Fruit fly (Drosophila melanogaster) whole organism, embryonic: ENCODE measurements around the gene CG13390.

Source experiments
- B-H2 ChIP-seq: fragments of 200-800 bp; sonication (Bioruptor generic); optimal IDR thresholded peaks from 2 replicates; lab custom pipeline; 2018; ENCODE audit warnings: missing biosample characterization, mild to moderate bottlenecking, missing genetic modification characterization
- CG10462 ChIP-seq: fragments of 200-800 bp; sonication (Bioruptor generic); optimal IDR thresholded peaks from 2 replicates; lab custom pipeline; 2016; ENCODE audit warnings: missing biosample characterization, missing genetic modification characterization
- CG11560 ChIP-seq: fragments of 200-800 bp; sonication (Bioruptor generic); IDR thresholded peaks from 3 replicates; pipeline ENCODE4 v1.3.6; 2022; ENCODE audit warnings: missing biosample characterization, missing genetic modification characterization
- CG12659 ChIP-seq: fragments of 200-800 bp; sonication (Bioruptor generic); optimal IDR thresholded peaks from 3 replicates; lab custom pipeline; 2017; ENCODE audit warnings: mild to moderate bottlenecking, missing biosample characterization, missing genetic modification reagents, missing genetic modification characterization
- CG14710 ChIP-seq: fragments of 200-800 bp; sonication (Bioruptor generic); optimal IDR thresholded peaks from 3 replicates; lab custom pipeline; 2019; ENCODE audit warnings: missing biosample characterization, mild to moderate bottlenecking, missing genetic modification characterization, moderate library complexity
- CG14860 ChIP-seq: fragments of 200-800 bp; sonication (Bioruptor generic); IDR thresholded peaks from 3 replicates; pipeline ENCODE4 v1.3.6; 2022; ENCODE audit warnings: missing biosample characterization, missing genetic modification characterization; ENCODE audit not compliant: partially characterized antibody
- CG17359 ChIP-seq: fragments of 200-800 bp; sonication (Bioruptor generic); optimal IDR thresholded peaks from 3 replicates; lab custom pipeline; 2018; ENCODE audit warnings: missing biosample characterization, mild to moderate bottlenecking, missing genetic modification characterization, moderate library complexity
- CG17568 ChIP-seq: fragments of 200-800 bp; sonication (Bioruptor generic); optimal IDR thresholded peaks from 2 replicates; lab custom pipeline; 2018; ENCODE audit warnings: missing biosample characterization, mild to moderate bottlenecking, missing genetic modification characterization, moderate library complexity
- CG1792 ChIP-seq: fragments of 200-800 bp; sonication (Bioruptor generic); optimal IDR thresholded peaks from 2 replicates; lab custom pipeline; 2016; ENCODE audit warnings: missing biosample characterization, missing genetic modification characterization
- CG18262 ChIP-seq: fragments of 200-800 bp; optimal IDR thresholded peaks from 3 replicates; lab custom pipeline; 2019; ENCODE audit warnings: missing biosample characterization, mild to moderate bottlenecking, missing genetic modification characterization, moderate library complexity
- CG18476 ChIP-seq: fragments of 200-800 bp; sonication (Bioruptor generic); optimal IDR thresholded peaks from 2 replicates; lab custom pipeline; 2016; ENCODE audit warnings: missing biosample characterization, mild to moderate bottlenecking, missing genetic modification characterization
- CG18764 ChIP-seq: fragments of 200-800 bp; sonication (Bioruptor generic); optimal IDR thresholded peaks from 3 replicates; lab custom pipeline; 2016; ENCODE audit warnings: missing biosample characterization, missing genetic modification characterization
- CG32767 ChIP-seq: fragments of 200-800 bp; sonication (Bioruptor generic); IDR thresholded peaks from 2 replicates; pipeline ENCODE4 v1.3.6; 2022; ENCODE audit warnings: missing biosample characterization, missing genetic modification characterization
- CG34422 ChIP-seq: fragments of 200-800 bp; sonication (Bioruptor generic); IDR thresholded peaks from 3 replicates; pipeline ENCODE4 v1.3.6; 2022; ENCODE audit warnings: missing biosample characterization, missing genetic modification characterization
- CG3995 ChIP-seq: fragments of 200-800 bp; sonication (Bioruptor generic); optimal IDR thresholded peaks from 3 replicates; lab custom pipeline; 2016; ENCODE audit warnings: missing biosample characterization, missing genetic modification characterization
- CG4328 ChIP-seq: fragments of 200-800 bp; sonication (Bioruptor generic); optimal IDR thresholded peaks from 3 replicates; lab custom pipeline; 2017; ENCODE audit warnings: missing biosample characterization, missing genetic modification reagents, missing genetic modification characterization
- CG6854 ChIP-seq: fragments of 200-800 bp; sonication (Bioruptor generic); optimal IDR thresholded peaks from 3 replicates; lab custom pipeline; 2017; ENCODE audit warnings: missing biosample characterization, mild to moderate bottlenecking, missing genetic modification characterization
- CG7963 ChIP-seq: fragments of 200-800 bp; sonication (Bioruptor generic); IDR thresholded peaks from 3 replicates; pipeline ENCODE4 v1.3.6; 2022; ENCODE audit warnings: missing biosample characterization, missing genetic modification characterization; ENCODE audit not compliant: partially characterized antibody
- CG9437 ChIP-seq: fragments of 200-800 bp; sonication (Bioruptor generic); optimal IDR thresholded peaks from 2 replicates; lab custom pipeline; 2018; ENCODE audit warnings: missing biosample characterization, mild to moderate bottlenecking, missing genetic modification characterization
- CG9817 ChIP-seq: fragments of 200-800 bp; sonication (Bioruptor generic); optimal IDR thresholded peaks from 2 replicates; lab custom pipeline; 2018; ENCODE audit warnings: missing biosample characterization, mild to moderate bottlenecking, missing genetic modification characterization, moderate library complexity
- CTCF ChIP-seq: fragments of 200-800 bp; sonication (Bioruptor generic); optimal IDR thresholded peaks from 2 replicates; lab custom pipeline; 2017; ENCODE audit warnings: missing biosample characterization, mild to moderate bottlenecking, missing genetic modification characterization, moderate library complexity
- D19B ChIP-seq: fragments of 200-800 bp; sonication (Bioruptor generic); optimal IDR thresholded peaks from 2 replicates; lab custom pipeline; 2017; ENCODE audit warnings: missing biosample characterization, mild to moderate bottlenecking, missing genetic modification characterization
- Dbx ChIP-seq: fragments of 200-800 bp; sonication (Bioruptor generic); IDR thresholded peaks from 3 replicates; pipeline ENCODE4 v1.3.6; 2022; ENCODE audit warnings: missing biosample characterization, missing genetic modification characterization
- Dek ChIP-seq: fragments of 200-800 bp; sonication (Bioruptor generic); optimal IDR thresholded peaks from 3 replicates; lab custom pipeline; 2019; ENCODE audit warnings: missing biosample characterization, mild to moderate bottlenecking, missing genetic modification characterization, moderate library complexity
- Elba2 ChIP-seq: fragments of 200-800 bp; sonication (Bioruptor generic); optimal IDR thresholded peaks from 3 replicates; lab custom pipeline; 2016; ENCODE audit warnings: missing biosample characterization, missing genetic modification characterization
- Ets97D ChIP-seq: fragments of 200-800 bp; sonication (Bioruptor generic); optimal IDR thresholded peaks from 3 replicates; lab custom pipeline; 2016; ENCODE audit warnings: missing biosample characterization, missing genetic modification characterization
- Hmr ChIP-seq: fragments of 200-800 bp; sonication (Bioruptor generic); optimal IDR thresholded peaks from 3 replicates; lab custom pipeline; 2017; ENCODE audit warnings: mild to moderate bottlenecking, missing biosample characterization, missing genetic modification reagents, missing genetic modification characterization
- Hr3 ChIP-seq: fragments of 200-800 bp; sonication (Bioruptor generic); optimal IDR thresholded peaks from 3 replicates; lab custom pipeline; 2016; ENCODE audit warnings: missing biosample characterization, missing genetic modification characterization
- Scr ChIP-seq: fragments of 200-800 bp; sonication (Bioruptor generic); IDR thresholded peaks from 2 replicates; pipeline ENCODE4 v1.3.6; 2022; ENCODE audit warnings: missing biosample characterization, missing genetic modification characterization; ENCODE audit not compliant: partially characterized antibody
- Sin3A ChIP-seq: fragments of >200 bp; optimal IDR thresholded peaks from 2 replicates; lab custom pipeline; 2018
- Sox100B ChIP-seq: fragments of 200-800 bp; sonication (Bioruptor generic); optimal IDR thresholded peaks from 3 replicates; lab custom pipeline; 2018; ENCODE audit warnings: missing biosample characterization, mild to moderate bottlenecking, missing genetic modification characterization
- Sry-δ ChIP-seq: fragments of 200-800 bp; sonication (Bioruptor generic); optimal IDR thresholded peaks from 2 replicates; lab custom pipeline; 2016; ENCODE audit warnings: missing biosample characterization, missing genetic modification characterization
- amos ChIP-seq: fragments of 200-800 bp; sonication (Bioruptor generic); IDR thresholded peaks from 2 replicates; pipeline ENCODE4 v1.3.6; 2022; ENCODE audit warnings: missing biosample characterization, missing genetic modification characterization; ENCODE audit not compliant: partially characterized antibody
- ato ChIP-seq: fragments of 200-800 bp; sonication (Bioruptor generic); IDR thresholded peaks from 2 replicates; pipeline ENCODE4 v1.3.6; 2022; ENCODE audit warnings: missing biosample characterization, missing genetic modification characterization; ENCODE audit not compliant: partially characterized antibody
- ems ChIP-seq: fragments of 200-800 bp; sonication (Bioruptor generic); optimal IDR thresholded peaks from 3 replicates; lab custom pipeline; 2016; ENCODE audit warnings: missing biosample characterization, missing genetic modification characterization
- gem ChIP-seq: fragments of 200-800 bp; sonication (Bioruptor generic); optimal IDR thresholded peaks from 2 replicates; lab custom pipeline; 2019; ENCODE audit warnings: missing biosample characterization, mild to moderate bottlenecking, missing genetic modification characterization, moderate library complexity
- insv ChIP-seq, 2 experiments: fragments of 200-800 bp; sonication (Bioruptor generic); optimal IDR thresholded peaks; 3 replicates each; lab custom pipeline; 2016 to 2018; ENCODE audit warnings: missing biosample characterization in 2 of 2, missing genetic modification characterization in 2 of 2
- inv ChIP-seq: fragments of 200-800 bp; sonication (Bioruptor generic); IDR thresholded peaks from 2 replicates; pipeline ENCODE4 v1.3.6; 2022; ENCODE audit warnings: missing biosample characterization, missing genetic modification characterization; ENCODE audit not compliant: partially characterized antibody
- maf-S ChIP-seq: fragments of 200-800 bp; sonication (Bioruptor generic); optimal IDR thresholded peaks from 2 replicates; lab custom pipeline; 2016; ENCODE audit warnings: missing biosample characterization, missing genetic modification characterization
- odd ChIP-seq: fragments of 200-800 bp; sonication (Bioruptor generic); optimal IDR thresholded peaks from 2 replicates; lab custom pipeline; 2017; ENCODE audit warnings: missing biosample characterization, mild to moderate bottlenecking, missing genetic modification characterization
- phol ChIP-seq: fragments of 200-800 bp; sonication (Bioruptor generic); optimal IDR thresholded peaks from 3 replicates; lab custom pipeline; 2018; ENCODE audit warnings: missing biosample characterization, mild to moderate bottlenecking, missing genetic modification characterization, moderate library complexity
- sd ChIP-seq: fragments of 200-800 bp; sonication (Bioruptor generic); optimal IDR thresholded peaks from 3 replicates; lab custom pipeline; 2018; ENCODE audit warnings: missing biosample characterization, mild to moderate bottlenecking, missing genetic modification characterization, moderate library complexity
- sim ChIP-seq: fragments of 200-800 bp; sonication (Bioruptor generic); IDR thresholded peaks from 2 replicates; pipeline ENCODE4 v1.3.6; 2022; ENCODE audit warnings: missing biosample characterization, missing genetic modification characterization
- slou ChIP-seq: fragments of 200-800 bp; sonication (Bioruptor generic); optimal IDR thresholded peaks from 3 replicates; lab custom pipeline; 2016; ENCODE audit warnings: missing biosample characterization, missing genetic modification characterization
- sqz ChIP-seq: fragments of 200-800 bp; sonication (Bioruptor generic); optimal IDR thresholded peaks from 3 replicates; lab custom pipeline; 2018; ENCODE audit warnings: missing biosample characterization, mild to moderate bottlenecking, missing genetic modification characterization
- tna ChIP-seq: fragments of 200-800 bp; sonication (Bioruptor generic); IDR thresholded peaks from 2 replicates; pipeline ENCODE4 v1.3.6; 2022; ENCODE audit warnings: missing biosample characterization, missing genetic modification characterization; ENCODE audit not compliant: partially characterized antibody
- trem ChIP-seq: fragments of 200-800 bp; optimal IDR thresholded peaks from 3 replicates; lab custom pipeline; 2019; ENCODE audit warnings: missing biosample characterization, mild to moderate bottlenecking, missing genetic modification characterization, moderate library complexity
- unc-4 ChIP-seq: fragments of 200-800 bp; sonication (Bioruptor generic); IDR thresholded peaks from 2 replicates; pipeline ENCODE4 v1.3.6; 2022; ENCODE audit warnings: missing biosample characterization, missing genetic modification characterization; ENCODE audit not compliant: partially characterized antibody

Gene CG13390

DNA sequence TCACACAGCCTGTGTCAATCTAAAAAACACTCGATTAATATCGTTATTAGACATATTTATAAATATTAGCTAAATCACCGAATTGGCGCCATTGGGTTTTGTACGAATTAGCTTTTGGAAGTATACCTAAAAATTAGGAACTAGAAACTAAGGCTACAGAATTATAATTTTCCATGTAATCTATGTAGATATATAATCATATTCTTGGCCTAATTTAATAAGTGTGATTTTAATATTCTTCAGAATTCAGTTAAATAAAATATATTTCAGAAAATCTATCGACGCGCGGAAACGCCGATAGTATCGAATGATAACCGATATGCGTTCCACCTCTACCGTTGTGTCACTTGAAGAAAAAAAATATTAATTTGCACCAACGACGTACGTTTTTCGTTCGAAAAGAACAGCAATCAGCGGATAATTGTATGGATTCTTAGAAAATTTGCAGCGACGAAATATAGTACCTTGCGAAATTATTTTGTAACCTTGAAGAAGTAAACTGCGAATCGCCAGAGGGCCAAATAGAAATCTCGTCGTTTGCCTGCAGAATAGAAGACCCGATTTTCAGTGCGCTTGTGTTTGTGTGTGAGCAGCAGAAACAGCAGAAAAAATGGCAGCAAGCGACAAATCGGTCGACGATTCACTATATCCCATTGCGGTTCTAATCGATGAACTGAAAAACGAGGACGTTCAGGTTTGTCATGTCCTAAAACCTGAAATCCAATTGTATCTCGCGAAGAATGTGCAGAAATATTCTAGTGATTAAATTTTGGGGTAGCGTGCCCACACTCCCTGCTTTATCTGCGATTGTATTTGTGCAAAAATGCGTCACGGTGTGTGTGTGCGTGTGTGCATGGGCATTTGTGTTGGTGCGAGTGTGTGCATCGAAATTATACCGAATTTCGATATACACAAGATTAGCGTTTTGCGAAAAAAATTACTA lies 10.6 kb downstream of the CG13390 start, which contains the start of gene Pp2A-29B (continued):
- TF ChIP-seq CG32767 (GFP tag; lab: Robert Waterston, UW) (peak; percentile 33; the same call in 1 of the 2 replicates), phol (tag; lab: Kevin White, UChicago) (peak; percentile 92), CG18262 (peak; percentile 45), amos (GFP tag; lab: Robert Waterston, UW) (peak; percentile 98), Elba2 (GFP tag; lab: Kevin White, UChicago) (no peak), slou (peak; percentile 59), sd (peak; percentile 92), CG9817 (peak; percentile 17), B-H2 (GFP tag; lab: Kevin White, UChicago) (peak; percentile 57), Hr3 (GFP tag; lab: Kevin White, UChicago) (peak; percentile 51), odd (no peak), Sox100B (GFP tag; lab: Kevin White, UChicago) (peak; percentile 21), CTCF (GFP tag; lab: Kevin White, UChicago) (peak; percentile 21), inv (GFP tag; lab: Robert Waterston, UW) (peak; percentile 100), CG7963 (peak; percentile 95), CG17359 (peak; percentile 28), maf-S (GFP tag; lab: Kevin White, UChicago) (no peak), CG10462 (peak; percentile 7), ems (no peak), Sin3A (lab: Kevin White, UChicago) (peak; percentile 32), CG4328 (peak; percentile 7), CG3995 (peak; percentile 96), ato (peak; percentile 95), CG6854 (GFP tag; lab: Kevin White, UChicago) (no peak), insv (GFP tag; optimal IDR thresholded peaks at IDR 0.05; lab: Kevin White, UChicago) (peak in 1 of 2 experiments; percentile 25), Ets97D (peak; percentile 31), CG14860 (GFP tag; lab: Robert Waterston, UW) (peak; percentile 100), sqz (GFP tag; lab: Kevin White, UChicago) (peak; percentile 93), CG1792 (GFP tag; lab: Kevin White, UChicago) (no peak), CG11560 (tag; lab: Robert Waterston, UW) (peak; percentile 89), CG18476 (GFP tag; lab: Kevin White, UChicago) (peak; percentile 15), CG18764 (no peak), gem (tag; lab: Kevin White, UChicago) (peak; percentile 48), Dbx (GFP tag; lab: Robert Waterston, UW) (peak; percentile 69), Scr (GFP tag; lab: Robert Waterston, UW) (peak; percentile 99), Hmr (GFP tag; lab: Kevin White, UChicago) (peak; percentile 4), CG34422 (GFP tag; lab: Robert Waterston, UW) (no peak; the same call in 2 of the 3 replicates), CG17568 (GFP tag; lab: Kevin White, UChicago) (peak; percentile 7), tna (GFP tag; lab: Robert Waterston, UW) (peak; percentile 95), Sry-δ (GFP tag; lab: Kevin White, UChicago) (peak; percentile 92), D19B (GFP tag; lab: Kevin White, UChicago) (no peak), CG14710 (tag; lab: Kevin White, UChicago) (peak; percentile 83), trem (tag; lab: Kevin White, UChicago) (peak; percentile 80), CG9437 (peak; percentile 35), CG12659 (GFP tag; lab: Kevin White, UChicago) (peak; percentile 69), Dek (tag; lab: Kevin White, UChicago) (peak; percentile 12), unc-4 (GFP tag; lab: Robert Waterston, UW) (peak; percentile 98), sim (no peak)
